Worm (Caenorhabditis elegans) whole organism, L1 larva: Measurements from ENCODE around the gene mec-17.
"Not testable (repeated sequence)": the region's sequence is repeated elsewhere in the genome, so short reads cannot be mapped to it uniquely, and the experiment has no call there.

Experiments used
- aly-2 ChIP-seq: fragments of 150-350 bp; optimal IDR thresholded peaks from 2 replicates; lab custom pipeline; 2014; ENCODE audit warnings: missing biosample characterization, missing genetic modification characterization
- ama-1 ChIP-seq: fragments of 150-350 bp; optimal IDR thresholded peaks from 2 replicates; lab custom pipeline; 2014
- ceh-82 ChIP-seq, 3 experiments: fragments of 150-350 bp in 1 of 3; sonication (generic microtip) in 2 of 3; optimal IDR thresholded peaks; 2 replicates each; lab custom pipeline; 2014 to 2017; ENCODE audit warnings: missing biosample characterization in 3 of 3, missing genetic modification characterization in 3 of 3
- egl-27 ChIP-seq, 2 experiments: fragments of 150-350 bp in 1 of 2; sonication (generic microtip); optimal IDR thresholded peaks; 3 replicates each; lab custom pipeline; 2017 to 2018; ENCODE audit warnings: missing biosample characterization in 2 of 2, missing genetic modification characterization in 2 of 2, missing genetic modification reagents in 2 of 2
- elt-3 ChIP-seq, 6 experiments: fragments of 150-350 bp in 1 of 6; sonication (generic microtip); optimal IDR thresholded peaks; 2 replicates each; lab custom pipeline; 2017 to 2018; ENCODE audit warnings: missing biosample characterization in 6 of 6, missing genetic modification characterization in 6 of 6, inconsistent platforms in 1 of 6
- fkh-10 ChIP-seq: sonication (generic microtip); optimal IDR thresholded peaks from 2 replicates; lab custom pipeline; 2017; ENCODE audit warnings: missing biosample characterization, missing genetic modification reagents, missing genetic modification characterization
- jun-1 ChIP-seq: fragments of 150-350 bp; optimal IDR thresholded peaks from 2 replicates; lab custom pipeline; 2014; ENCODE audit warnings: missing biosample characterization, missing genetic modification reagents, missing genetic modification characterization
- nhr-28 ChIP-seq: fragments of 150-350 bp; optimal IDR thresholded peaks from 2 replicates; lab custom pipeline; 2014; ENCODE audit warnings: missing biosample characterization, missing genetic modification characterization
- pqm-1 ChIP-seq: sonication (generic microtip); optimal IDR thresholded peaks from 3 replicates; lab custom pipeline; 2017; ENCODE audit warnings: missing biosample characterization, missing genetic modification characterization
- skn-1 ChIP-seq: fragments of 150-350 bp; optimal IDR thresholded peaks from 2 replicates; lab custom pipeline; 2014; ENCODE audit warnings: missing biosample characterization, missing genetic modification characterization
- vab-15 ChIP-seq: sonication (generic microtip); optimal IDR thresholded peaks from 2 replicates; lab custom pipeline; 2017; ENCODE audit warnings: missing genotype, mild to moderate bottlenecking, missing genetic modification characterization, missing compliant biosample characterization

- TF ChIP-seq vab-15 (peak; percentile 32), ceh-82 (tag; optimal IDR thresholded peaks at IDR 0.05; lab: Kevin White, UChicago) (peak; percentile 17 to 77 (median 32)), jun-1 (tag; lab: Kevin White, UChicago) (peak; percentile 39), elt-3 (tag; optimal IDR thresholded peaks at IDR 0.05; lab: Kevin White, UChicago) (peak in 1 of 6 experiments; percentile 25), skn-1 (tag; lab: Kevin White, UChicago) (peak; percentile 45)
- TF ChIP-seq aly-2 (tag; lab: Kevin White, UChicago); ama-1 (lab: Kevin White, UChicago); egl-27 (tag; optimal IDR thresholded peaks at IDR 0.05; lab: Kevin White, UChicago); pqm-1 (tag; lab: Kevin White, UChicago); fkh-10 (GFP tag; lab: Kevin White, UChicago); nhr-28: not testable (repeated sequence)
Measured at ce11 chrIV:7946899-7947499, 40.0 kb downstream of the mec-17 start, which contains the start of gene F20D12.12.
